Fruit fly (Drosophila melanogaster): ENCODE data around the gene Mkrn1.

Mkrn1 gene

dm6 chr3L:21533270-21533948, at the start of gene Mkrn1 (continued):
- TF ChIP-seq ato (GFP tag; IDR thresholded peaks at IDR 0.05; ENCODE audit: partially characterized antibody) (peak; percentile 79), CG13123 (GFP tag; optimal IDR thresholded peaks at IDR 0.05) (no peak), cwo (GFP tag; optimal IDR thresholded peaks at IDR 0.05) (no peak), CG32767 (GFP tag; IDR thresholded peaks at IDR 0.05) (no peak), onecut (GFP tag; IDR thresholded peaks at IDR 0.05) (no peak), klu (GFP tag; IDR thresholded peaks at IDR 0.05) (no peak), kah (GFP tag; optimal IDR thresholded peaks at IDR 0.05) (no peak), Sry-δ (GFP tag; optimal IDR thresholded peaks at IDR 0.05) (peak; percentile 46), nmo (GFP tag; optimal IDR thresholded peaks at IDR 0.05) (peak; percentile 33), CG10543 (GFP tag; optimal IDR thresholded peaks at IDR 0.05) (no peak), pfk (GFP tag; optimal IDR thresholded peaks at IDR 0.05) (peak; percentile 94), CG11504 (tag; optimal IDR thresholded peaks at IDR 0.05) (no peak), tx (GFP tag; optimal IDR thresholded peaks at IDR 0.05) (no peak), Mrtf (GFP tag; IDR thresholded peaks at IDR 0.05) (no peak), grn (GFP tag; optimal IDR thresholded peaks at IDR 0.05) (no peak), Hmr (GFP tag; optimal IDR thresholded peaks at IDR 0.05) (no peak), D19B (GFP tag; optimal IDR thresholded peaks at IDR 0.05) (peak; percentile 88), oc (tag; optimal IDR thresholded peaks at IDR 0.05) (no peak), YL-1 (GFP tag; optimal IDR thresholded peaks at IDR 0.05) (peak; percentile 60), CG7372 (GFP tag; IDR thresholded peaks at IDR 0.05) (no peak), CG6765 (GFP tag; optimal IDR thresholded peaks at IDR 0.05) (no peak), Ssrp (tag; optimal IDR thresholded peaks at IDR 0.05) (no peak), Nf-YB (GFP tag; optimal IDR thresholded peaks at IDR 0.05) (no peak), sug (tag; optimal IDR thresholded peaks at IDR 0.05) (no peak), CG2202 (tag; optimal IDR thresholded peaks at IDR 0.05) (no peak), CG30403 (GFP tag; optimal IDR thresholded peaks at IDR 0.05) (no peak), CG9609 (GFP tag; optimal IDR thresholded peaks at IDR 0.05) (no peak), CG12769 (tag; optimal IDR thresholded peaks at IDR 0.05) (no peak), vfl (GFP tag; optimal IDR thresholded peaks at IDR 0.05) (no peak), zfh1 (GFP tag; IDR thresholded peaks at IDR 0.05) (no peak), ATbp (GFP tag; optimal IDR thresholded peaks at IDR 0.05) (no peak), CG11247 (GFP tag; IDR thresholded peaks at IDR 0.05) (no peak), ranshi (GFP tag; IDR thresholded peaks at IDR 0.05) (no peak), toy (GFP tag; IDR thresholded peaks at IDR 0.05) (no peak), pros (GFP tag; optimal IDR thresholded peaks at IDR 0.05) (no peak), slp2 (GFP tag; optimal IDR thresholded peaks at IDR 0.05) (no peak), Adf1 (GFP tag; IDR thresholded peaks at IDR 0.05) (no peak), CG4328 (GFP tag; optimal IDR thresholded peaks at IDR 0.05) (no peak), CG4707 (GFP tag; optimal IDR thresholded peaks at IDR 0.05) (no peak), gem (tag; optimal IDR thresholded peaks at IDR 0.05) (no peak), emc (GFP tag; optimal IDR thresholded peaks at IDR 0.05) (no peak), ind (GFP tag; optimal IDR thresholded peaks at IDR 0.05) (no peak), CG13894 (tag; optimal IDR thresholded peaks at IDR 0.05) (no peak), CG2875 (GFP tag; optimal IDR thresholded peaks at IDR 0.05) (no peak), CG11696 (GFP tag; IDR thresholded peaks at IDR 0.05) (no peak), CG1792 (GFP tag; optimal IDR thresholded peaks at IDR 0.05) (no peak), CG12299 (tag; optimal IDR thresholded peaks at IDR 0.05) (no peak), Chrac-16 (GFP tag; optimal IDR thresholded peaks at IDR 0.05) (no peak), Oli (tag; optimal IDR thresholded peaks at IDR 0.05) (no peak), cg (GFP tag; optimal IDR thresholded peaks at IDR 0.05) (no peak), Rfx (GFP tag; IDR thresholded peaks at IDR 0.05) (no peak)

Data from whole organism, embryonic.